Fruit fly (Drosophila melanogaster) whole organism, embryonic: ENCODE results near the gene Inx5.
A peak's percentile ranks its signal among the peaks of the same experiment; 100 is the strongest.

Experiments used
- Antp ChIP-seq: fragments of 200-800 bp; sonication (Bioruptor generic); optimal IDR thresholded peaks from 3 replicates; lab custom pipeline; 2016; ENCODE audit warnings: missing biosample characterization, missing genetic modification characterization
- Bdp1 ChIP-seq: fragments of 200-800 bp; sonication (Bioruptor generic); optimal IDR thresholded peaks from 3 replicates; lab custom pipeline; 2016; ENCODE audit warnings: missing biosample characterization, missing genetic modification characterization
- CG12071 ChIP-seq: fragments of 200-800 bp; sonication (Bioruptor generic); optimal IDR thresholded peaks from 3 replicates; lab custom pipeline; 2018; ENCODE audit warnings: missing biosample characterization, mild to moderate bottlenecking, missing genetic modification characterization
- CG12219 ChIP-seq: fragments of 200-800 bp; sonication (Bioruptor generic); optimal IDR thresholded peaks from 3 replicates; lab custom pipeline; 2018; ENCODE audit warnings: missing biosample characterization, mild to moderate bottlenecking, missing genetic modification characterization
- CG1233 ChIP-seq: fragments of 200-800 bp; sonication (Bioruptor generic); optimal IDR thresholded peaks from 4 replicates; lab custom pipeline; 2018; ENCODE audit warnings: missing biosample characterization, mild to moderate bottlenecking, missing genetic modification characterization
- CG15011 ChIP-seq: fragments of 200-800 bp; sonication (Bioruptor generic); optimal IDR thresholded peaks from 3 replicates; lab custom pipeline; 2018; ENCODE audit warnings: missing biosample characterization, mild to moderate bottlenecking, missing genetic modification characterization
- CG2120 ChIP-seq: fragments of 200-800 bp; sonication (Bioruptor generic); optimal IDR thresholded peaks from 3 replicates; lab custom pipeline; 2016; ENCODE audit warnings: missing biosample characterization, missing genetic modification characterization
- CG31365 ChIP-seq: fragments of 200-800 bp; sonication (Bioruptor generic); optimal IDR thresholded peaks from 2 replicates; lab custom pipeline; 2018; ENCODE audit warnings: missing biosample characterization, mild to moderate bottlenecking, missing genetic modification characterization
- CG3281 ChIP-seq: fragments of 200-800 bp; sonication (Bioruptor generic); optimal IDR thresholded peaks from 3 replicates; lab custom pipeline; 2017; ENCODE audit warnings: missing biosample characterization, mild to moderate bottlenecking, missing genetic modification characterization
- CG3407 ChIP-seq: fragments of 200-800 bp; sonication (Bioruptor generic); optimal IDR thresholded peaks from 2 replicates; lab custom pipeline; 2018; ENCODE audit warnings: missing biosample characterization, mild to moderate bottlenecking, missing genetic modification characterization
- CG3847 ChIP-seq: fragments of 200-800 bp; sonication (Bioruptor generic); IDR thresholded peaks from 2 replicates; pipeline ENCODE4 v1.3.6; 2022; ENCODE audit warnings: missing biosample characterization, missing genetic modification characterization
- CG4854 ChIP-seq: fragments of 200-800 bp; sonication (Bioruptor generic); optimal IDR thresholded peaks from 2 replicates; lab custom pipeline; 2016; ENCODE audit warnings: missing biosample characterization, missing genetic modification characterization, inconsistent platforms
- CG6791 ChIP-seq: fragments of 200-800 bp; sonication (Bioruptor generic); IDR thresholded peaks from 3 replicates; pipeline ENCODE4 v1.3.6; 2022; ENCODE audit warnings: missing biosample characterization, missing genetic modification characterization; ENCODE audit not compliant: partially characterized antibody
- CG8765 ChIP-seq: fragments of 200-800 bp; sonication (Bioruptor generic); IDR thresholded peaks from 2 replicates; pipeline ENCODE4 v1.3.6; 2022; ENCODE audit warnings: missing biosample characterization, missing genetic modification characterization
- D19A ChIP-seq: fragments of 200-800 bp; optimal IDR thresholded peaks from 3 replicates; lab custom pipeline; 2019; ENCODE audit warnings: missing biosample characterization, mild to moderate bottlenecking, missing genetic modification characterization, moderate library complexity
- Dek ChIP-seq: fragments of 200-800 bp; sonication (Bioruptor generic); optimal IDR thresholded peaks from 3 replicates; lab custom pipeline; 2019; ENCODE audit warnings: missing biosample characterization, mild to moderate bottlenecking, missing genetic modification characterization, moderate library complexity
- Drgx ChIP-seq: fragments of 200-800 bp; sonication (Bioruptor generic); IDR thresholded peaks from 2 replicates; pipeline ENCODE4 v1.3.6; 2022; ENCODE audit warnings: missing biosample characterization, missing genetic modification characterization
- Ets65A ChIP-seq: fragments of 200-800 bp; sonication (Bioruptor generic); peaks from one replicate; lab custom pipeline; 2016; ENCODE audit warnings: missing biosample characterization, missing genetic modification characterization
- H15 ChIP-seq: fragments of 200-800 bp; sonication (Bioruptor generic); IDR thresholded peaks from 3 replicates; pipeline ENCODE4 v1.3.6; 2022; ENCODE audit warnings: missing biosample characterization, missing genetic modification characterization
- HHEX ChIP-seq: fragments of 200-800 bp; sonication (Bioruptor generic); optimal IDR thresholded peaks from 3 replicates; lab custom pipeline; 2017; ENCODE audit warnings: missing biosample characterization, mild to moderate bottlenecking, missing genetic modification characterization, missing genetic modification reagents
- HLH4C ChIP-seq: fragments of 200-800 bp; sonication (Bioruptor generic); IDR thresholded peaks from 3 replicates; pipeline ENCODE4 v1.3.6; 2022; ENCODE audit warnings: missing biosample characterization, missing genetic modification characterization; ENCODE audit not compliant: partially characterized antibody
- HmgD ChIP-seq: fragments of 200-800 bp; sonication (Bioruptor generic); optimal IDR thresholded peaks from 3 replicates; lab custom pipeline; 2016; ENCODE audit warnings: missing biosample characterization, missing genetic modification characterization
- Hr78 ChIP-seq, 2 experiments: fragments of 200-800 bp in 1 of 2; fragments of >200 bp in 1 of 2; sonication (Bioruptor generic) in 1 of 2; optimal IDR thresholded peaks; 2 replicates each; lab custom pipeline; 2017 to 2019; ENCODE audit warnings: missing biosample characterization in 2 of 2, missing genetic modification characterization in 2 of 2, mild to moderate bottlenecking in 1 of 2, moderate library complexity in 1 of 2
- Med ChIP-seq: fragments of 200-800 bp; sonication (Bioruptor generic); peaks from one replicate; lab custom pipeline; 2016; ENCODE audit warnings: missing biosample characterization, missing genetic modification characterization, mild to moderate bottlenecking, inconsistent platforms, moderate library complexity
- Meics ChIP-seq: fragments of 200-800 bp; sonication (Bioruptor generic); optimal IDR thresholded peaks from 2 replicates; lab custom pipeline; 2017; ENCODE audit warnings: missing biosample characterization, mild to moderate bottlenecking, missing genetic modification characterization
- Rx ChIP-seq: fragments of 200-800 bp; sonication (Bioruptor generic); IDR thresholded peaks from 2 replicates; pipeline ENCODE4 v1.3.6; 2022; ENCODE audit warnings: missing biosample characterization, missing genetic modification characterization
- Six4 ChIP-seq: fragments of 200-800 bp; sonication (Bioruptor generic); optimal IDR thresholded peaks from 2 replicates; lab custom pipeline; 2016; ENCODE audit warnings: missing biosample characterization, missing genetic modification characterization
- Spps ChIP-seq: fragments of 200-800 bp; sonication (Bioruptor generic); optimal IDR thresholded peaks from 2 replicates; lab custom pipeline; 2018; ENCODE audit warnings: missing biosample characterization, mild to moderate bottlenecking, missing genetic modification characterization
- Sry-β ChIP-seq: fragments of 200-800 bp; sonication (Bioruptor generic); optimal IDR thresholded peaks from 2 replicates; lab custom pipeline; 2018; ENCODE audit warnings: missing biosample characterization, mild to moderate bottlenecking, missing genetic modification characterization, moderate library complexity
- TFAM ChIP-seq: fragments of 200-800 bp; sonication (Bioruptor generic); optimal IDR thresholded peaks from 2 replicates; lab custom pipeline; 2017; ENCODE audit warnings: missing biosample characterization, missing genetic modification characterization, inconsistent platforms
- Xbp1 ChIP-seq: fragments of 200-800 bp; sonication (Bioruptor generic); optimal IDR thresholded peaks from 3 replicates; lab custom pipeline; 2016; ENCODE audit warnings: missing biosample characterization, mild to moderate bottlenecking, missing genetic modification characterization
- ash1 ChIP-seq: fragments of 200-800 bp; sonication (Bioruptor generic); optimal IDR thresholded peaks from 2 replicates; lab custom pipeline; 2018; ENCODE audit warnings: missing biosample characterization, mild to moderate bottlenecking, missing genetic modification characterization
- bigmax ChIP-seq: fragments of 200-800 bp; sonication (Bioruptor generic); optimal IDR thresholded peaks from 2 replicates; lab custom pipeline; 2018; ENCODE audit warnings: missing biosample characterization, mild to moderate bottlenecking, missing genetic modification characterization
- br ChIP-seq: fragments of >200 bp; optimal IDR thresholded peaks from 2 replicates; lab custom pipeline; 2017
- cad ChIP-seq: fragments of >200 bp; optimal IDR thresholded peaks from 2 replicates; lab custom pipeline; 2017; ENCODE audit warnings: missing biosample characterization, missing genetic modification characterization
- cg ChIP-seq: fragments of 200-800 bp; sonication (Bioruptor generic); optimal IDR thresholded peaks from 3 replicates; lab custom pipeline; 2019; ENCODE audit warnings: missing biosample characterization, mild to moderate bottlenecking, missing genetic modification characterization, moderate library complexity
- eve ChIP-seq, 2 experiments: fragments of >200 bp; optimal IDR thresholded peaks; 2 replicates each; lab custom pipeline; 2017; ENCODE audit warnings: missing biosample characterization in 2 of 2, missing genetic modification characterization in 2 of 2
- gsb-n ChIP-seq: fragments of 200-800 bp; sonication (Bioruptor generic); optimal IDR thresholded peaks from 3 replicates; lab custom pipeline; 2018; ENCODE audit warnings: missing biosample characterization, mild to moderate bottlenecking, missing genetic modification characterization
- ham ChIP-seq: fragments of 200-800 bp; sonication (Bioruptor generic); IDR thresholded peaks from 2 replicates; pipeline ENCODE4 v1.3.6; 2022; ENCODE audit warnings: missing biosample characterization, missing genetic modification characterization
- lab ChIP-seq: fragments of 200-800 bp; sonication (Bioruptor generic); optimal IDR thresholded peaks from 3 replicates; lab custom pipeline; 2017; ENCODE audit warnings: missing biosample characterization, missing genetic modification characterization, mild to moderate bottlenecking, moderate library complexity, missing genetic modification reagents
- onecut ChIP-seq: fragments of 200-800 bp; sonication (Bioruptor generic); IDR thresholded peaks from 2 replicates; pipeline ENCODE4 v1.3.6; 2022; ENCODE audit warnings: missing biosample characterization, missing genetic modification characterization
- pros ChIP-seq: fragments of 200-800 bp; sonication (Bioruptor generic); optimal IDR thresholded peaks from 3 replicates; lab custom pipeline; 2019; ENCODE audit warnings: missing biosample characterization, mild to moderate bottlenecking, missing genetic modification characterization, moderate library complexity
- pum ChIP-seq: fragments of 200-800 bp; sonication (Bioruptor generic); optimal IDR thresholded peaks from 2 replicates; lab custom pipeline; 2016; ENCODE audit warnings: missing biosample characterization, missing genetic modification characterization
- row ChIP-seq: fragments of 200-800 bp; sonication (Bioruptor generic); IDR thresholded peaks from 3 replicates; pipeline ENCODE4 v1.3.6; 2022; ENCODE audit warnings: missing biosample characterization, missing genetic modification characterization
- scrt ChIP-seq: fragments of 200-800 bp; sonication (Bioruptor generic); optimal IDR thresholded peaks from 2 replicates; lab custom pipeline; 2018; ENCODE audit warnings: missing biosample characterization, mild to moderate bottlenecking, missing genetic modification characterization, moderate library complexity
- sens ChIP-seq: fragments of 200-800 bp; sonication (Bioruptor generic); peaks from one replicate; lab custom pipeline; 2016; ENCODE audit warnings: missing biosample characterization, missing genetic modification characterization
- slbo ChIP-seq: fragments of 200-800 bp; sonication (Bioruptor generic); IDR thresholded peaks from 2 replicates; pipeline ENCODE4 v1.3.6; 2022; ENCODE audit warnings: missing biosample characterization, missing genetic modification characterization
- yki ChIP-seq: fragments of >200 bp; optimal IDR thresholded peaks from 3 replicates; lab custom pipeline; 2018
- zen2 ChIP-seq: fragments of 200-800 bp; sonication (Bioruptor generic); IDR thresholded peaks from 3 replicates; pipeline ENCODE4 v1.3.6; 2022; ENCODE audit warnings: missing biosample characterization, missing genetic modification characterization; ENCODE audit not compliant: partially characterized antibody

Inx5 gene

dm6 chrX:19149511-19149876 lies 21.2 kb downstream of the Inx5 start:
- TF ChIP-seq Drgx (GFP tag; lab: Robert Waterston, UW): 0 out of 2 replicates have a peak, but pooled peaks have one; percentile 21
- no peak for TF ChIP-seq Ets65A (GFP tag; lab: Kevin White, UChicago)
- TF ChIP-seq CG6791 (GFP tag; lab: Robert Waterston, UW): 0 out of 3 replicates have a peak, but pooled peaks have one; percentile 24

dm6 chrX:19148798-19149510 lies 21.7 kb downstream of the Inx5 start:
- no peak for TF ChIP-seq Dek (tag; lab: Kevin White, UChicago)
- TF ChIP-seq gsb-n (tag; lab: Kevin White, UChicago): no peak
- no peak for TF ChIP-seq CG12219 (GFP tag; lab: Kevin White, UChicago)
- TF ChIP-seq H15 (GFP tag; lab: Robert Waterston, UW): no peak
- peak; percentile 52 for TF ChIP-seq sens (GFP tag; lab: Kevin White, UChicago)
- TF ChIP-seq CG4854 (GFP tag; lab: Kevin White, UChicago): no peak
- no peak for TF ChIP-seq cg (GFP tag; lab: Kevin White, UChicago)
- TF ChIP-seq CG3407 (GFP tag; lab: Kevin White, UChicago): no peak
- TF ChIP-seq CG3847 (GFP tag; lab: Robert Waterston, UW): no peak
- TF ChIP-seq HHEX (GFP tag; lab: Kevin White, UChicago): no peak
- no peak for TF ChIP-seq CG1233 (GFP tag; lab: Kevin White, UChicago)
- TF ChIP-seq Meics (GFP tag; lab: Kevin White, UChicago): no peak
- TF ChIP-seq row: no peak
- no peak for TF ChIP-seq ham (GFP tag; lab: Robert Waterston, UW)
- no peak for TF ChIP-seq onecut (GFP tag; lab: Robert Waterston, UW)
- no peak for TF ChIP-seq CG31365 (tag; lab: Kevin White, UChicago)
- TF ChIP-seq lab (GFP tag; lab: Kevin White, UChicago): no peak
- peak; percentile 40 for TF ChIP-seq Ets65A (GFP tag; lab: Kevin White, UChicago)
- TF ChIP-seq slbo: 0 out of 2 replicates have a peak, but pooled peaks have one; percentile 5
- no peak for TF ChIP-seq Rx (GFP tag; lab: Robert Waterston, UW)
- TF ChIP-seq zen2 (GFP tag; lab: Robert Waterston, UW): no peak
- TF ChIP-seq Bdp1 (GFP tag; lab: Kevin White, UChicago): no peak
- peak; percentile 28 for TF ChIP-seq Med (GFP tag; lab: Kevin White, UChicago)
- TF ChIP-seq HmgD: no peak
- no peak for TF ChIP-seq br (lab: Kevin White, UChicago)
- peak; percentile 26 for TF ChIP-seq D19A (tag; lab: Kevin White, UChicago)
- no peak for TF ChIP-seq ash1 (GFP tag; lab: Kevin White, UChicago)
- TF ChIP-seq CG8765 (GFP tag; lab: Robert Waterston, UW): no peak
- no peak for TF ChIP-seq eve (GFP tag; optimal IDR thresholded peaks at IDR 0.05; lab: Kevin White, UChicago)
- no peak for TF ChIP-seq HLH4C
- TF ChIP-seq TFAM (GFP tag; lab: Kevin White, UChicago): no peak
- no peak for TF ChIP-seq Xbp1 (GFP tag; lab: Kevin White, UChicago)
- peak; percentile 48 for TF ChIP-seq CG2120 (GFP tag; lab: Kevin White, UChicago)
- no peak for TF ChIP-seq Sry-β
- no peak for TF ChIP-seq CG12071 (GFP tag; lab: Kevin White, UChicago)
- no peak for TF ChIP-seq CG15011 (GFP tag; lab: Kevin White, UChicago)
- TF ChIP-seq pros (GFP tag; lab: Kevin White, UChicago): no peak
- no peak for TF ChIP-seq CG3281 (GFP tag; lab: Kevin White, UChicago)
- TF ChIP-seq Spps (tag; lab: Kevin White, UChicago): no peak
- TF ChIP-seq cad (GFP tag; lab: Kevin White, UChicago): no peak
- TF ChIP-seq yki (lab: Kevin White, UChicago): no peak
- no peak for TF ChIP-seq bigmax (GFP tag; lab: Kevin White, UChicago)
- TF ChIP-seq pum (GFP tag; lab: Kevin White, UChicago): no peak
- no peak for TF ChIP-seq Six4 (GFP tag; lab: Kevin White, UChicago)
- no peak for TF ChIP-seq Hr78 (GFP tag; optimal IDR thresholded peaks at IDR 0.05; lab: Kevin White, UChicago)
- TF ChIP-seq scrt (GFP tag; lab: Kevin White, UChicago): no peak
- no peak for TF ChIP-seq Antp
